Worm (Caenorhabditis elegans) whole organism, late embryonic: ENCODE measurements around the gene mrps-23.

ENCODE experiments used
- ama-1 ChIP-seq: fragments of 150-350 bp; optimal IDR thresholded peaks from 2 replicates; lab custom pipeline; 2014
- ceh-14 ChIP-seq: sonication (generic microtip); optimal IDR thresholded peaks from 2 replicates; lab custom pipeline; 2016; ENCODE audit warnings: missing genotype, missing genetic modification characterization, missing compliant biosample characterization
- ceh-19 ChIP-seq: fragments of 200-800 bp; sonication (Bioruptor generic); optimal IDR thresholded peaks from 2 replicates; lab custom pipeline; 2018; ENCODE audit warnings: mild to moderate bottlenecking, missing genetic modification characterization, missing compliant biosample characterization
- dve-1 ChIP-seq: sonication (generic microtip); optimal IDR thresholded peaks from 2 replicates; lab custom pipeline; 2017; ENCODE audit warnings: antibody characterized with exemption, mild to moderate bottlenecking, missing genetic modification characterization, missing compliant biosample characterization
- fkh-10 ChIP-seq: fragments of 150-350 bp; optimal IDR thresholded peaks from 2 replicates; lab custom pipeline; 2014; ENCODE audit warnings: missing biosample characterization, missing genetic modification reagents, missing genetic modification characterization
- nfya-1 ChIP-seq: sonication (generic microtip); optimal IDR thresholded peaks from 2 replicates; lab custom pipeline; 2017; ENCODE audit warnings: missing genetic modification characterization, mild to moderate bottlenecking, missing compliant biosample characterization, antibody characterized with exemption, moderate library complexity
- pax-1 ChIP-seq: fragments of 150-350 bp; optimal IDR thresholded peaks from 2 replicates; lab custom pipeline; 2014; ENCODE audit warnings: missing biosample characterization, missing genetic modification characterization
- pqm-1 ChIP-seq: sonication (generic microtip); optimal IDR thresholded peaks from 2 replicates; lab custom pipeline; 2016; ENCODE audit warnings: missing genetic modification characterization, missing compliant biosample characterization
- tbx-2 ChIP-seq: sonication (generic microtip); optimal IDR thresholded peaks from 2 replicates; lab custom pipeline; 2016; ENCODE audit warnings: missing genetic modification characterization, missing compliant biosample characterization
- ttx-3 ChIP-seq: sonication (generic microtip); optimal IDR thresholded peaks from 2 replicates; lab custom pipeline; 2016; ENCODE audit warnings: missing genetic modification reagents, missing genetic modification characterization, missing compliant biosample characterization

ce11 chrIII:9511055-9511520, 12.4 kb downstream of the mrps-23 start, which contains the start of gene F55H2.5:
- no peak for TF ChIP-seq dve-1
- no peak for TF ChIP-seq ceh-14 (tag; lab: Kevin White, UChicago)
- TF ChIP-seq ceh-19 (GFP tag; lab: Kevin White, UChicago) = no peak
- no peak for TF ChIP-seq pax-1 (tag; lab: Kevin White, UChicago)
- TF ChIP-seq ama-1 = no peak
- TF ChIP-seq fkh-10 (GFP tag; lab: Kevin White, UChicago) = no peak
- TF ChIP-seq tbx-2 = no peak
- TF ChIP-seq pqm-1 (tag; lab: Kevin White, UChicago) = no peak
- TF ChIP-seq nfya-1 (tag; lab: Kevin White, UChicago) = no peak
- no peak for TF ChIP-seq ttx-3 (tag; lab: Kevin White, UChicago)
